Fruit fly (Drosophila melanogaster) whole organism, embryonic: ENCODE data around the gene Gnpat.
A peak's percentile ranks its signal among the peaks of the same experiment; 100 is the strongest.

Experiments used
- Atf3 ChIP-seq: fragments of 200-800 bp; sonication (Bioruptor generic); optimal IDR thresholded peaks from 3 replicates; lab custom pipeline; 2016; ENCODE audit warnings: missing biosample characterization, missing genetic modification characterization
- CG10209 ChIP-seq: fragments of 200-800 bp; sonication (Bioruptor generic); optimal IDR thresholded peaks from 3 replicates; lab custom pipeline; 2017; ENCODE audit warnings: missing biosample characterization, mild to moderate bottlenecking, missing genetic modification characterization, missing genetic modification reagents
- CG10462 ChIP-seq: fragments of 200-800 bp; sonication (Bioruptor generic); optimal IDR thresholded peaks from 2 replicates; lab custom pipeline; 2016; ENCODE audit warnings: missing biosample characterization, missing genetic modification characterization
- CG11723 ChIP-seq: fragments of 200-800 bp; sonication (Bioruptor generic); optimal IDR thresholded peaks from 2 replicates; lab custom pipeline; 2017; ENCODE audit warnings: missing biosample characterization, mild to moderate bottlenecking, missing genetic modification characterization
- CG12659 ChIP-seq: fragments of 200-800 bp; sonication (Bioruptor generic); optimal IDR thresholded peaks from 3 replicates; lab custom pipeline; 2017; ENCODE audit warnings: mild to moderate bottlenecking, missing biosample characterization, missing genetic modification reagents, missing genetic modification characterization
- CG12769 ChIP-seq: fragments of 200-800 bp; sonication (Bioruptor generic); optimal IDR thresholded peaks from 2 replicates; lab custom pipeline; 2019; ENCODE audit warnings: missing biosample characterization, mild to moderate bottlenecking, missing genetic modification characterization, moderate library complexity
- CG13424 ChIP-seq: fragments of 200-800 bp; sonication (Bioruptor generic); optimal IDR thresholded peaks from 2 replicates; lab custom pipeline; 2019; ENCODE audit warnings: missing biosample characterization, mild to moderate bottlenecking, missing genetic modification characterization, moderate library complexity
- CG13894 ChIP-seq: fragments of 200-800 bp; sonication (Bioruptor generic); optimal IDR thresholded peaks from 3 replicates; lab custom pipeline; 2018; ENCODE audit warnings: missing biosample characterization, mild to moderate bottlenecking, missing genetic modification characterization, moderate library complexity
- CG14710 ChIP-seq: fragments of 200-800 bp; sonication (Bioruptor generic); optimal IDR thresholded peaks from 3 replicates; lab custom pipeline; 2019; ENCODE audit warnings: missing biosample characterization, mild to moderate bottlenecking, missing genetic modification characterization, moderate library complexity
- CG17361 ChIP-seq: fragments of 200-800 bp; sonication (Bioruptor generic); IDR thresholded peaks from 3 replicates; pipeline ENCODE4 v1.3.6; 2022; ENCODE audit warnings: missing biosample characterization, missing genetic modification characterization
- CG17612 ChIP-seq: fragments of 200-800 bp; sonication (Bioruptor generic); IDR thresholded peaks from 2 replicates; pipeline ENCODE4 v1.3.6; 2022; ENCODE audit warnings: missing biosample characterization, missing genetic modification characterization
- CG17802 ChIP-seq: fragments of 200-800 bp; sonication (Bioruptor generic); optimal IDR thresholded peaks from 2 replicates; lab custom pipeline; 2018; ENCODE audit warnings: missing biosample characterization, mild to moderate bottlenecking, missing genetic modification characterization, moderate library complexity
- CG1832 ChIP-seq: fragments of 200-800 bp; sonication (Bioruptor generic); optimal IDR thresholded peaks from 2 replicates; lab custom pipeline; 2017; ENCODE audit warnings: missing biosample characterization, mild to moderate bottlenecking, missing genetic modification characterization, inconsistent platforms
- CG2875 ChIP-seq: fragments of 200-800 bp; sonication (Bioruptor generic); optimal IDR thresholded peaks from 2 replicates; lab custom pipeline; 2017; ENCODE audit warnings: missing biosample characterization, mild to moderate bottlenecking, missing genetic modification characterization, missing genetic modification reagents
- CG30403 ChIP-seq: fragments of 200-800 bp; sonication (Bioruptor generic); optimal IDR thresholded peaks from 3 replicates; lab custom pipeline; 2016; ENCODE audit warnings: missing biosample characterization, missing genetic modification characterization
- CG31441 ChIP-seq: fragments of 200-800 bp; sonication (Bioruptor generic); IDR thresholded peaks from 2 replicates; pipeline ENCODE4 v1.3.6; 2022; ENCODE audit warnings: missing biosample characterization, missing genetic modification characterization
- CG42726 ChIP-seq: fragments of 200-800 bp; sonication (Bioruptor generic); IDR thresholded peaks from 2 replicates; pipeline ENCODE4 v1.3.6; 2022; ENCODE audit warnings: missing biosample characterization, missing genetic modification characterization; ENCODE audit not compliant: partially characterized antibody
- CG7928 ChIP-seq: fragments of 200-800 bp; sonication (Bioruptor generic); optimal IDR thresholded peaks from 2 replicates; lab custom pipeline; 2017; ENCODE audit warnings: missing biosample characterization, mild to moderate bottlenecking, missing genetic modification characterization
- CG8290 ChIP-seq, 3 experiments: fragments of 200-800 bp; sonication (Bioruptor generic); optimal IDR thresholded peaks; 2 replicates each; lab custom pipeline; 2016 to 2019; ENCODE audit warnings: missing biosample characterization in 3 of 3, missing genetic modification characterization in 3 of 3, mild to moderate bottlenecking in 2 of 3, moderate library complexity in 1 of 3
- Hmr ChIP-seq: fragments of 200-800 bp; sonication (Bioruptor generic); optimal IDR thresholded peaks from 3 replicates; lab custom pipeline; 2017; ENCODE audit warnings: mild to moderate bottlenecking, missing biosample characterization, missing genetic modification reagents, missing genetic modification characterization
- Hr78 ChIP-seq, 2 experiments: fragments of 200-800 bp in 1 of 2; fragments of >200 bp in 1 of 2; sonication (Bioruptor generic) in 1 of 2; optimal IDR thresholded peaks; 2 replicates each; lab custom pipeline; 2017 to 2019; ENCODE audit warnings: missing biosample characterization in 2 of 2, missing genetic modification characterization in 2 of 2, mild to moderate bottlenecking in 1 of 2, moderate library complexity in 1 of 2
- Jarid2 ChIP-seq: fragments of 200-800 bp; sonication (Bioruptor generic); optimal IDR thresholded peaks from 3 replicates; lab custom pipeline; 2017; ENCODE audit warnings: mild to moderate bottlenecking, missing biosample characterization, missing genetic modification reagents, missing genetic modification characterization
- MBD-R2 ChIP-seq: fragments of 200-800 bp; sonication (Bioruptor generic); IDR thresholded peaks from 2 replicates; pipeline ENCODE4 v1.3.6; 2022; ENCODE audit warnings: missing biosample characterization, missing genetic modification characterization
- Mrtf ChIP-seq: fragments of 200-800 bp; sonication (Bioruptor generic); IDR thresholded peaks from 3 replicates; pipeline ENCODE4 v1.3.6; 2022; ENCODE audit warnings: missing biosample characterization, missing genetic modification characterization
- NC2α ChIP-seq: fragments of 200-800 bp; sonication (Bioruptor generic); optimal IDR thresholded peaks from 2 replicates; lab custom pipeline; 2016; ENCODE audit warnings: missing biosample characterization, missing genetic modification characterization
- Sry-δ ChIP-seq: fragments of 200-800 bp; sonication (Bioruptor generic); optimal IDR thresholded peaks from 2 replicates; lab custom pipeline; 2016; ENCODE audit warnings: missing biosample characterization, missing genetic modification characterization
- Tbp ChIP-seq: fragments of >200 bp; optimal IDR thresholded peaks from 2 replicates; lab custom pipeline; 2018; ENCODE audit warnings: missing biosample characterization, missing genetic modification characterization
- Trl ChIP-seq, 3 experiments: fragments of >200 bp in 2 of 3; fragments of 200-800 bp in 1 of 3; sonication (Bioruptor generic) in 1 of 3; optimal IDR thresholded peaks; 2 replicates in 1 of 3; 3 replicates in 2 of 3; lab custom pipeline; 2016 to 2017; ENCODE audit warnings: missing biosample characterization in 1 of 3, missing genetic modification characterization in 1 of 3
- amos ChIP-seq: fragments of 200-800 bp; sonication (Bioruptor generic); IDR thresholded peaks from 2 replicates; pipeline ENCODE4 v1.3.6; 2022; ENCODE audit warnings: missing biosample characterization, missing genetic modification characterization; ENCODE audit not compliant: partially characterized antibody
- corto ChIP-seq: fragments of 200-800 bp; sonication (Bioruptor generic); optimal IDR thresholded peaks from 2 replicates; lab custom pipeline; 2016; ENCODE audit warnings: missing biosample characterization, mild to moderate bottlenecking, missing genetic modification characterization, moderate library complexity
- crol ChIP-seq: fragments of 200-800 bp; sonication (Bioruptor generic); IDR thresholded peaks from 2 replicates; pipeline ENCODE4 v1.3.6; 2022; ENCODE audit warnings: missing biosample characterization, missing genetic modification characterization
- dan ChIP-seq: fragments of 200-800 bp; sonication (Bioruptor generic); IDR thresholded peaks from 2 replicates; pipeline ENCODE4 v1.3.6; 2022; ENCODE audit warnings: missing biosample characterization, missing genetic modification characterization
- dm ChIP-seq: fragments of 200-800 bp; sonication (Bioruptor generic); optimal IDR thresholded peaks from 3 replicates; lab custom pipeline; 2016; ENCODE audit warnings: missing biosample characterization, missing genetic modification characterization
- fd102C ChIP-seq: fragments of 200-800 bp; sonication (Bioruptor generic); optimal IDR thresholded peaks from 2 replicates; lab custom pipeline; 2018; ENCODE audit warnings: missing biosample characterization, mild to moderate bottlenecking, missing genetic modification characterization, moderate library complexity
- fu2 ChIP-seq: fragments of 200-800 bp; sonication (Bioruptor generic); optimal IDR thresholded peaks from 2 replicates; lab custom pipeline; 2016; ENCODE audit warnings: missing biosample characterization, missing genetic modification characterization
- gcm2 ChIP-seq: fragments of 200-800 bp; sonication (Bioruptor generic); optimal IDR thresholded peaks from 2 replicates; lab custom pipeline; 2016; ENCODE audit warnings: missing biosample characterization, missing genetic modification characterization
- hbn ChIP-seq: fragments of 200-800 bp; sonication (Bioruptor generic); IDR thresholded peaks from 2 replicates; pipeline ENCODE4 v1.3.6; 2022; ENCODE audit warnings: missing biosample characterization, missing genetic modification characterization; ENCODE audit not compliant: partially characterized antibody
- her ChIP-seq: fragments of 200-800 bp; sonication (Bioruptor generic); optimal IDR thresholded peaks from 2 replicates; lab custom pipeline; 2016; ENCODE audit warnings: missing biosample characterization, missing genetic modification characterization
- pho ChIP-seq: fragments of 200-800 bp; sonication (Bioruptor generic); optimal IDR thresholded peaks from 2 replicates; lab custom pipeline; 2016; ENCODE audit warnings: missing biosample characterization, missing genetic modification characterization
- pum ChIP-seq: fragments of 200-800 bp; sonication (Bioruptor generic); optimal IDR thresholded peaks from 2 replicates; lab custom pipeline; 2016; ENCODE audit warnings: missing biosample characterization, missing genetic modification characterization
- pzg ChIP-seq: fragments of 200-800 bp; sonication (Bioruptor generic); optimal IDR thresholded peaks from 3 replicates; lab custom pipeline; 2018; ENCODE audit warnings: missing biosample characterization, mild to moderate bottlenecking, missing genetic modification characterization, moderate library complexity
- salm ChIP-seq: fragments of 200-800 bp; sonication (Bioruptor generic); optimal IDR thresholded peaks from 2 replicates; lab custom pipeline; 2018; ENCODE audit warnings: missing biosample characterization, mild to moderate bottlenecking, missing genetic modification characterization
- sc ChIP-seq, 3 experiments: fragments of >200 bp in 2 of 3; fragments of 200-800 bp in 1 of 3; sonication (Bioruptor generic) in 1 of 3; optimal IDR thresholded peaks; 2 replicates in 2 of 3; 3 replicates in 1 of 3; lab custom pipeline; 2017; ENCODE audit warnings: mild to moderate bottlenecking in 1 of 3, missing biosample characterization in 1 of 3, missing genetic modification characterization in 1 of 3, missing genetic modification reagents in 1 of 3
- sisA ChIP-seq: fragments of 200-800 bp; sonication (Bioruptor generic); IDR thresholded peaks from 2 replicates; pipeline ENCODE4 v1.3.6; 2022; ENCODE audit warnings: missing biosample characterization, missing genetic modification characterization
- sug ChIP-seq: fragments of 200-800 bp; optimal IDR thresholded peaks from 2 replicates; lab custom pipeline; 2019; ENCODE audit warnings: missing biosample characterization, mild to moderate bottlenecking, missing genetic modification characterization, moderate library complexity
- tio ChIP-seq: fragments of 200-800 bp; sonication (Bioruptor generic); optimal IDR thresholded peaks from 2 replicates; lab custom pipeline; 2017; ENCODE audit warnings: missing biosample characterization, missing genetic modification characterization, inconsistent platforms
- twi ChIP-seq: fragments of 200-800 bp; optimal IDR thresholded peaks from 2 replicates; lab custom pipeline; 2019; ENCODE audit warnings: missing biosample characterization, mild to moderate bottlenecking, missing genetic modification characterization, moderate library complexity
- zf30C ChIP-seq: fragments of 200-800 bp; sonication (Bioruptor generic); optimal IDR thresholded peaks from 3 replicates; lab custom pipeline; 2018; ENCODE audit warnings: missing biosample characterization, mild to moderate bottlenecking, missing genetic modification characterization

The Gnpat gene

dm6 chr3R:25453150-25453680, 37.5 kb downstream of the Gnpat start (continued):
- TF ChIP-seq Hr78 (GFP tag; optimal IDR thresholded peaks at IDR 0.05; lab: Kevin White, UChicago) (peak in 1 of 2 experiments; percentile 32), Tbp (GFP tag; lab: Kevin White, UChicago) (no peak), CG14710 (tag; lab: Kevin White, UChicago) (peak; percentile 68), zf30C (GFP tag; lab: Kevin White, UChicago) (no peak), sc (optimal IDR thresholded peaks at IDR 0.05; lab: Kevin White, UChicago) (no peak), sc (GFP tag; optimal IDR thresholded peaks at IDR 0.05; lab: Kevin White, UChicago) (peak; percentile 46), CG8290 (GFP tag; optimal IDR thresholded peaks at IDR 0.05; lab: Kevin White, UChicago) (no peak), CG8290 (tag; optimal IDR thresholded peaks at IDR 0.05; lab: Kevin White, UChicago) (peak; percentile 36 to 54), crol (no peak), CG12769 (tag; lab: Kevin White, UChicago) (no peak), pho (GFP tag; lab: Kevin White, UChicago) (no peak), CG10462 (GFP tag; lab: Kevin White, UChicago) (no peak), CG30403 (GFP tag; lab: Kevin White, UChicago) (no peak), twi (tag; lab: Kevin White, UChicago) (peak; percentile 25), MBD-R2 (GFP tag; lab: Robert Waterston, UW) (no peak), NC2α (GFP tag; lab: Kevin White, UChicago) (peak; percentile 14), Sry-δ (GFP tag; lab: Kevin White, UChicago) (no peak), amos (no peak), Jarid2 (GFP tag; lab: Kevin White, UChicago) (peak; percentile 1), Hmr (peak; percentile 63), pum (GFP tag; lab: Kevin White, UChicago) (no peak), CG42726 (GFP tag; lab: Robert Waterston, UW) (no peak), fu2 (GFP tag; lab: Kevin White, UChicago) (no peak), Atf3 (peak; percentile 45), sug (tag; lab: Kevin White, UChicago) (peak; percentile 67), pzg (GFP tag; lab: Kevin White, UChicago) (no peak), CG31441 (GFP tag; lab: Robert Waterston, UW) (peak; percentile 7; the same call in 1 of the 2 replicates), Trl (optimal IDR thresholded peaks at IDR 0.05; lab: Kevin White, UChicago) (no peak), Trl (GFP tag; optimal IDR thresholded peaks at IDR 0.05; lab: Kevin White, UChicago) (peak; percentile 19), tio (GFP tag; lab: Kevin White, UChicago) (no peak), CG2875 (GFP tag; lab: Kevin White, UChicago) (peak; percentile 58), fd102C (GFP tag; lab: Kevin White, UChicago) (peak; percentile 56), salm (tag; lab: Kevin White, UChicago) (peak; percentile 65), CG17802 (tag; lab: Kevin White, UChicago) (no peak), dm (GFP tag; lab: Kevin White, UChicago) (no peak), CG13894 (no peak), CG17612 (GFP tag; lab: Robert Waterston, UW) (no peak), gcm2 (GFP tag; lab: Kevin White, UChicago) (no peak), her (peak; percentile 22), CG12659 (peak; percentile 26), CG11723 (GFP tag; lab: Kevin White, UChicago) (peak; percentile 38), CG17361 (GFP tag; lab: Robert Waterston, UW) (0 out of 3 replicates have a peak, but pooled peaks have one; percentile 35), Mrtf (GFP tag; lab: Robert Waterston, UW) (no peak), dan (GFP tag; lab: Robert Waterston, UW) (no peak), hbn (GFP tag; lab: Robert Waterston, UW) (no peak), CG1832 (GFP tag; lab: Kevin White, UChicago) (no peak), corto (GFP tag; lab: Kevin White, UChicago) (no peak), CG7928 (GFP tag; lab: Kevin White, UChicago) (no peak), CG10209 (GFP tag; lab: Kevin White, UChicago) (peak; percentile 73), CG13424 (peak; percentile 55), sisA (GFP tag; lab: Robert Waterston, UW) (no peak)
